Worm (Caenorhabditis elegans): ENCODE measurements around the gene dhhc-14.
A peak's percentile ranks its signal among the peaks of the same experiment; 100 is the strongest.

dhhc-14 gene

DNA sequence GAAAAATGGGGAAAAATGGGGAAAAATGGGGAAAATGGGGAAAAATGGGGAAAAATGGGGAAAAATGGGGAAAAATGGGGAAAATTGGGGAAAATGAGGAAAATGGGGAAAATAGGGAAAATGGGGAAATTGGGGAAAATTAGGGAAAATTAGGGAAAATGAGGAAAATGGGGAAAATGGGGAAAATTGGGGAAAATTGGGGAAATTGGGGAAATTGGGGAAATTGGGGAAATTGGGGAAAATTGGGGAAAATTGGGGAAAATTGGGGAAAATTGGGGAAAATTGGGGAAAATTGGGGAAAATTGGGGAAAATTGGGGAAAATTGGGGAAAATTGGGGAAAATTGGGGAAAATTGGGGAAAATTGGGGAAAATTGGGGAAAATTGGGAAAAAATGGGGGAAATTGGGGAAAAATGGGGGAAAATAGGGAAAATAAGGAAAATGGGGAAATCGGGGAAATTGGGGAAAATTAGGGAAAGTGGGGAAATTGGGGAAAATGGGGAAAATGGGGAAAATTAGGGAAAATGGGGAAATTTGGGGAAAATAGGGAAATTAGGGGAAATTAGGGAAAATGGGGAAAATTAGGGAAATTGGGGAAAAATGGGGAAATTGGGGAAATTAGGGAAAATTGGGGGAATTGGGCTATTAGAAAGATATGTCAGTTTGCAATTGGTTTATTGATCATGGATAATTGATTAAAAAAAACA is 50.8 kb downstream of the dhhc-14 start:
- no peak for TF ChIP-seq ceh-88 (GFP tag; IDR thresholded peaks at IDR 0.05)
- TF ChIP-seq grh-1 (GFP tag; IDR thresholded peaks at IDR 0.05): no peak
- no peak for TF ChIP-seq tlp-1 (tag; optimal IDR thresholded peaks at IDR 0.05)
- no peak for TF ChIP-seq aha-1 (tag; optimal IDR thresholded peaks at IDR 0.05)
- TF ChIP-seq egl-27 (tag; optimal IDR thresholded peaks at IDR 0.05): no peak
- no peak for TF ChIP-seq alr-1 (tag; optimal IDR thresholded peaks at IDR 0.05; ENCODE audit: borderline replicate concordance)
- no peak for TF ChIP-seq zip-4 (GFP tag; optimal IDR thresholded peaks at IDR 0.05)

DNA sequence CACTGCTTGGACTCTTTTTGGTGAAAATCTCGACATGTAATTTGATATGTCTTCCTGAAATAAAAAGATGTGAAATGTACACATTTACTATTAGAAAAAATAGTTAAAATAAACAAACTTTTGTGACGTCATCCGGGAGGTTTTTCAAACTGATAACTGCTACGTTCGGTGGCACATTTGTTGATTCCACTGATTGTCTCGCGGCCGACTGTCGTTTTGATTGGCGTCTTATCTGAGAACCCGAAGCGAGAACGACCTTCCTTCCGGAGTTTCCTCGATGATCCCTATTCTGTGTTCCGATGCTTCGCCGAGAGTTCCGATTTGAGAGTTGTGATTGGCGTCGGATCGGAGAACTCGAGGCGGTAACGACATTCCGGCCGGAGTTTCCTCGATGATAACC is 52.1 kb downstream of the dhhc-14 start:
- TF ChIP-seq elt-2 (tag; optimal IDR thresholded peaks at IDR 0.05): peak; percentile 29
- TF ChIP-seq ceh-63 (GFP tag; optimal IDR thresholded peaks at IDR 0.05): no peak
- no peak for TF ChIP-seq nhr-11 (tag; optimal IDR thresholded peaks at IDR 0.05)

DNA sequence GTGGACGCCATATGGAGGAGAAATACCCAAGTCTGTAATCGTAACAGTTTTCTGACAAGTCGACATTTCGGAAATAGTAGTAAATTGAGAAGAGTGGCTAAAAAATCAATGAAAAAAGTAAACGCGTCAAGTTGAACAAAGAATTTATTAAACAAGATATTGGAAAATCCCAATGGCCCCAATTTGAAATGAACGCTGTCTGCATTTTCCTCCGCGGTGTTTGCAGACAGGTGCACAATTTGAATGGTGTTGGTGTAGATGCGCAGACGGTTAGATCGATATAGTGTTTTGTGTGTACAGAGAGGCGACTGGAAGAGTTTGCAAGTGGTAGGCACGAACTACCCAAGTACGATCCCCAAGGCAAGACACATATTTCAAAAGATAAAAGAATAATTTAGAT is 52.9 kb downstream of the dhhc-14 start, which contains the start of the genes H35N09.2 and H35N09.1:
Gene H35N09.2, minus strand, starts transcription at position 54 of the 400 bp plus-strand sequence.
Gene H35N09.1, plus strand, starts transcription at position 335 of the 400 bp plus-strand sequence.
- TF ChIP-seq jun-1 (tag; optimal IDR thresholded peaks at IDR 0.05) (peak; percentile 17), lin-35 (GFP tag; optimal IDR thresholded peaks at IDR 0.05) (peak; percentile 8 to 78), pqm-1 (tag; optimal IDR thresholded peaks at IDR 0.05) (no peak), efl-3 (GFP tag; optimal IDR thresholded peaks at IDR 0.05) (no peak), skn-1 (tag; optimal IDR thresholded peaks at IDR 0.05) (peak; percentile 33), Y116A8C.19 (tag; optimal IDR thresholded peaks at IDR 0.05; ENCODE audit: borderline replicate concordance) (no peak), pag-3 (tag; optimal IDR thresholded peaks at IDR 0.05; ENCODE audit: borderline replicate concordance, insufficient read depth) (no peak), efl-1 (optimal IDR thresholded peaks at IDR 0.05) (peak; percentile 50 to 55), efl-1 (GFP tag; optimal IDR thresholded peaks at IDR 0.05 in 1 of 2) (peak; percentile 47 to 66), mef-2 (tag; optimal IDR thresholded peaks at IDR 0.05) (no peak), unc-130 (tag; optimal IDR thresholded peaks at IDR 0.05) (peak; percentile 12), lin-14 (GFP tag; optimal IDR thresholded peaks at IDR 0.05) (peak; percentile 71), blmp-1 (tag; optimal IDR thresholded peaks at IDR 0.05) (peak; percentile 35), dsc-1 (tag; optimal IDR thresholded peaks at IDR 0.05) (no peak), F16B12.6 (tag; optimal IDR thresholded peaks at IDR 0.05) (peak; percentile 88), fkh-4 (tag; optimal IDR thresholded peaks at IDR 0.05; ENCODE audit: borderline replicate concordance) (no peak), ceh-82 (tag; optimal IDR thresholded peaks at IDR 0.05) (peak in 2 of 3 experiments; percentile 4 to 51), grh-1 (GFP tag; IDR thresholded peaks at IDR 0.05) (no peak), zip-4 (GFP tag; optimal IDR thresholded peaks at IDR 0.05) (no peak), lin-13 (GFP tag; optimal IDR thresholded peaks at IDR 0.05) (peak; percentile 36), hpl-2 (GFP tag; optimal IDR thresholded peaks at IDR 0.05) (no peak), ama-1 (optimal IDR thresholded peaks at IDR 0.05) (no peak), alr-1 (tag; optimal IDR thresholded peaks at IDR 0.05; ENCODE audit: borderline replicate concordance) (no peak), snu-23 (GFP tag; optimal IDR thresholded peaks at IDR 0.05) (peak; percentile 61), ceh-88 (GFP tag; IDR thresholded peaks at IDR 0.05) (no peak), pax-3 (tag; optimal IDR thresholded peaks at IDR 0.05) (no peak), aly-2 (tag; optimal IDR thresholded peaks at IDR 0.05) (no peak), elt-3 (tag; optimal IDR thresholded peaks at IDR 0.05) (no peak), sptf-1 (tag; optimal IDR thresholded peaks at IDR 0.05) (no peak), nhr-85 (tag) (no peak), mep-1 (tag; optimal IDR thresholded peaks at IDR 0.05) (peak; percentile 69), unc-86 (tag; optimal IDR thresholded peaks at IDR 0.05) (no peak), nhr-20 (tag; optimal IDR thresholded peaks at IDR 0.05) (peak; percentile 56), C34B4.2 (tag; optimal IDR thresholded peaks at IDR 0.05) (no peak), nhr-90 (tag; optimal IDR thresholded peaks at IDR 0.05; ENCODE audit: poor library complexity) (peak; percentile 32), fkh-10 (GFP tag; optimal IDR thresholded peaks at IDR 0.05) (no peak), unc-30 (tag; optimal IDR thresholded peaks at IDR 0.05) (no peak), mdl-1 (tag; optimal IDR thresholded peaks at IDR 0.05) (peak in 1 of 2 experiments; percentile 38), unc-98 (GFP tag; IDR thresholded peaks at IDR 0.05) (no peak), sup-37 (GFP tag; optimal IDR thresholded peaks at IDR 0.05) (no peak), lsy-2 (tag; optimal IDR thresholded peaks at IDR 0.05) (peak; percentile 39 to 67), tbx-2 (tag; optimal IDR thresholded peaks at IDR 0.05) (peak; percentile 7)
